Worm (Caenorhabditis elegans): ENCODE data around the gene Y50D4A.10.

The Y50D4A.10 gene

ce11 chrV:1223559-1223958 lies 3.2 kb upstream of the Y50D4A.10 start:
- TF ChIP-seq aly-2 (tag; optimal IDR thresholded peaks at IDR 0.05) (no peak), tbx-2 (tag; optimal IDR thresholded peaks at IDR 0.05) (no peak), grh-1 (GFP tag; IDR thresholded peaks at IDR 0.05) (no peak), nhr-47 (tag; optimal IDR thresholded peaks at IDR 0.05) (no peak), ama-1 (optimal IDR thresholded peaks at IDR 0.05) (no peak), nhr-19 (GFP tag; conservative IDR thresholded peaks at IDR 0.05) (no peak), mef-2 (tag; optimal IDR thresholded peaks at IDR 0.05) (no peak), Y116A8C.19 (tag; optimal IDR thresholded peaks at IDR 0.05; ENCODE audit: borderline replicate concordance) (no peak), F16B12.6 (tag; optimal IDR thresholded peaks at IDR 0.05) (no peak), lin-15B (tag; optimal IDR thresholded peaks at IDR 0.05) (no peak), ceh-63 (GFP tag; optimal IDR thresholded peaks at IDR 0.05) (no peak), lir-3 (tag; optimal IDR thresholded peaks at IDR 0.05; ENCODE audit: poor library complexity) (no peak)

ce11 chrV:1207589-1207988 lies 12.8 kb downstream of the Y50D4A.10 start, which contains the start of gene Y50D4A.1:
TSS of gene Y50D4A.1 (plus strand) at chrV:1207889.
- TF ChIP-seq hpl-2 (GFP tag; optimal IDR thresholded peaks at IDR 0.05), result no peak
- no peak for TF ChIP-seq C34B4.2 (tag; optimal IDR thresholded peaks at IDR 0.05)
- no peak for TF ChIP-seq Y116A8C.19 (tag; optimal IDR thresholded peaks at IDR 0.05; ENCODE audit: borderline replicate concordance)
- TF ChIP-seq nhr-71 (tag; optimal IDR thresholded peaks at IDR 0.05), result no peak
- TF ChIP-seq skn-1 (tag; optimal IDR thresholded peaks at IDR 0.05), result no peak

DNA sequence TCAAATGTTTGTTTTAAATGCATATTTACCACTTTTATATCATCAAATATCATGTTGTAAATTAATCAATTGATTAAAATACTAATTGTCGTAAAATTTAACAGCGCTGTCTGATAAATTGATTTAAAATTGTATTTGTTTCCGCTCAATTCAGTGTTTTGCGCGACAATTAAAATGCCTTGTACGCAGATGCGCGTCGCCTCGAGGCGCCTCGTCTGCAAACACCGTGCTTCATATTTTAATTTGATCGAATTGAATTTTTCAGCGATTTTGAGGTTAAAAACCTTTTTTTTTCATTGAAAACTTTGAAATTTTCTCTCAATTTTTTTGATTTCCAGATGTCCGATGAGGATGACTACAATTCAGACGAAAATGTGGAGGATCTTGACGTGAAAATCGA lies 13.4 kb downstream of the Y50D4A.10 start, which contains the start of gene Y50D4A.5:
TSS of gene Y50D4A.5 (plus strand) at position 337 of the 400 bp plus-strand sequence.
- TF ChIP-seq tbx-2 (tag; optimal IDR thresholded peaks at IDR 0.05) (peak; percentile 28), nhr-19 (GFP tag; conservative IDR thresholded peaks at IDR 0.05) (peak; percentile 58), dsc-1 (tag; optimal IDR thresholded peaks at IDR 0.05) (peak; percentile 31), nhr-90 (tag; optimal IDR thresholded peaks at IDR 0.05; ENCODE audit: poor library complexity) (peak; percentile 7), nhr-237 (tag; optimal IDR thresholded peaks at IDR 0.05) (no peak), skn-1 (tag; optimal IDR thresholded peaks at IDR 0.05) (no peak), egl-13 (tag; optimal IDR thresholded peaks at IDR 0.05) (no peak), nhr-11 (tag; optimal IDR thresholded peaks at IDR 0.05) (no peak), F16B12.6 (tag; optimal IDR thresholded peaks at IDR 0.05) (peak; percentile 78), nhr-85 (tag) (no peak), zip-4 (GFP tag; optimal IDR thresholded peaks at IDR 0.05) (no peak), isw-1 (GFP tag; IDR thresholded peaks at IDR 0.05) (peak; percentile 45), lsy-2 (tag; optimal IDR thresholded peaks at IDR 0.05) (peak in 1 of 2 experiments; percentile 53), xbp-1 (tag; optimal IDR thresholded peaks at IDR 0.05) (peak; percentile 11), dpl-1 (GFP tag; optimal IDR thresholded peaks at IDR 0.05) (peak; percentile 46 to 75 (median 65)), pax-3 (tag; optimal IDR thresholded peaks at IDR 0.05) (no peak), ceh-88 (GFP tag; IDR thresholded peaks at IDR 0.05) (0 out of 2 replicates have a peak, but pooled peaks have one; percentile 9), nhr-47 (tag; optimal IDR thresholded peaks at IDR 0.05) (peak; percentile 47), snu-23 (GFP tag; optimal IDR thresholded peaks at IDR 0.05) (peak; percentile 36), fkh-8 (tag; optimal IDR thresholded peaks at IDR 0.05) (no peak), lin-13 (GFP tag; optimal IDR thresholded peaks at IDR 0.05) (no peak), mab-9 (GFP tag; IDR thresholded peaks at IDR 0.05) (no peak), nhr-20 (tag; optimal IDR thresholded peaks at IDR 0.05) (peak; percentile 14), jun-1 (tag; optimal IDR thresholded peaks at IDR 0.05) (no peak), lin-35 (GFP tag; optimal IDR thresholded peaks at IDR 0.05) (peak; percentile 24 to 80), unc-86 (tag; optimal IDR thresholded peaks at IDR 0.05) (no peak), tlp-1 (tag; optimal IDR thresholded peaks at IDR 0.05) (no peak), pag-3 (tag; optimal IDR thresholded peaks at IDR 0.05; ENCODE audit: borderline replicate concordance, insufficient read depth) (no peak), efl-1 (optimal IDR thresholded peaks at IDR 0.05) (peak in 1 of 2 experiments; percentile 66), efl-1 (GFP tag; optimal IDR thresholded peaks at IDR 0.05 in 1 of 2) (peak; percentile 72 to 96), swsn-7 (tag; optimal IDR thresholded peaks at IDR 0.05) (peak; percentile 12)

All from whole organism, L1 larva.